Worm (Caenorhabditis elegans) whole organism, L3 larva: ENCODE data around the gene sss-1.

Experiments used
- R02D3.7 ChIP-seq: fragments of 150-350 bp; optimal IDR thresholded peaks from 2 replicates; lab custom pipeline; 2014; ENCODE audit warnings: missing biosample characterization, missing genetic modification characterization
- ZK546.5 ChIP-seq: sonication (generic microtip); optimal IDR thresholded peaks from 2 replicates; lab custom pipeline; 2017; ENCODE audit warnings: missing biosample characterization, missing genetic modification characterization
- ama-1 ChIP-seq: fragments of 150-350 bp; optimal IDR thresholded peaks from 2 replicates; lab custom pipeline; 2018
- ceh-16 ChIP-seq: sonication (generic microtip); optimal IDR thresholded peaks from 2 replicates; lab custom pipeline; 2017; ENCODE audit warnings: missing biosample characterization, missing genetic modification characterization
- ceh-28 ChIP-seq: fragments of 150-350 bp; optimal IDR thresholded peaks from 2 replicates; lab custom pipeline; 2014; ENCODE audit warnings: missing biosample characterization, missing genetic modification reagents, missing genetic modification characterization
- ceh-82 ChIP-seq: fragments of 150-350 bp; optimal IDR thresholded peaks from 2 replicates; lab custom pipeline; 2014; ENCODE audit warnings: missing biosample characterization, missing genetic modification characterization
- ceh-9 ChIP-seq: sonication (generic microtip); optimal IDR thresholded peaks from 2 replicates; lab custom pipeline; 2018; ENCODE audit warnings: missing biosample characterization, missing genetic modification characterization
- daf-12 ChIP-seq: fragments of 150-350 bp; optimal IDR thresholded peaks from 2 replicates; lab custom pipeline; 2014; ENCODE audit warnings: missing biosample characterization, missing genetic modification reagents, missing genetic modification characterization
- egl-27 ChIP-seq: sonication (generic microtip); optimal IDR thresholded peaks from 4 replicates; lab custom pipeline; 2017; ENCODE audit warnings: missing biosample characterization, missing genetic modification reagents, missing genetic modification characterization
- egl-5 ChIP-seq: fragments of 150-350 bp; optimal IDR thresholded peaks from 2 replicates; lab custom pipeline; 2017; ENCODE audit warnings: missing biosample characterization, missing genetic modification reagents, missing genetic modification characterization, inconsistent platforms
- elt-1 ChIP-seq: fragments of 150-350 bp; optimal IDR thresholded peaks from 2 replicates; lab custom pipeline; 2014; ENCODE audit warnings: missing biosample characterization, missing genetic modification characterization
- elt-2 ChIP-seq: sonication (generic microtip); optimal IDR thresholded peaks from 2 replicates; lab custom pipeline; 2016; ENCODE audit warnings: missing genetic modification reagents, mild to moderate bottlenecking, missing genetic modification characterization, missing compliant biosample characterization
- fkh-2 ChIP-seq: fragments of 150-350 bp; optimal IDR thresholded peaks from 2 replicates; lab custom pipeline; 2014; ENCODE audit warnings: missing biosample characterization, missing genetic modification reagents, missing genetic modification characterization
- fos-1 ChIP-seq: fragments of 150-350 bp; optimal IDR thresholded peaks from 2 replicates; lab custom pipeline; 2014; ENCODE audit warnings: missing biosample characterization, missing genetic modification characterization
- hmg-11 ChIP-seq: sonication (generic microtip); optimal IDR thresholded peaks from 2 replicates; lab custom pipeline; 2016; ENCODE audit warnings: missing genetic modification characterization, missing compliant biosample characterization
- jun-1 ChIP-seq: fragments of 150-350 bp; optimal IDR thresholded peaks from 2 replicates; lab custom pipeline; 2014; ENCODE audit warnings: missing biosample characterization, missing genetic modification reagents, missing genetic modification characterization
- lin-15B ChIP-seq: fragments of 150-350 bp; optimal IDR thresholded peaks from 2 replicates; lab custom pipeline; 2014; ENCODE audit warnings: missing biosample characterization, missing genetic modification characterization
- lin-39 ChIP-seq: fragments of 150-350 bp; optimal IDR thresholded peaks from 2 replicates; lab custom pipeline; 2018; ENCODE audit warnings: missing biosample characterization, missing genetic modification reagents, missing genetic modification characterization
- mdl-1 ChIP-seq: fragments of 150-350 bp; optimal IDR thresholded peaks from 2 replicates; lab custom pipeline; 2014; ENCODE audit warnings: missing biosample characterization, missing genetic modification characterization
- mml-1 ChIP-seq: fragments of 150-350 bp; sonication (generic microtip); optimal IDR thresholded peaks from 3 replicates; lab custom pipeline; 2014; ENCODE audit warnings: missing biosample characterization, missing genetic modification characterization
- nhr-11 ChIP-seq: fragments of 150-350 bp; optimal IDR thresholded peaks from 2 replicates; lab custom pipeline; 2014; ENCODE audit warnings: missing biosample characterization, missing genetic modification characterization
- nhr-12 ChIP-seq: fragments of 150-350 bp; optimal IDR thresholded peaks from 2 replicates; lab custom pipeline; 2014; ENCODE audit warnings: missing biosample characterization, missing genetic modification characterization
- nhr-23 ChIP-seq: fragments of 150-350 bp; optimal IDR thresholded peaks from 2 replicates; lab custom pipeline; 2014; ENCODE audit warnings: missing biosample characterization, missing genetic modification reagents, missing genetic modification characterization
- nhr-237 ChIP-seq: fragments of 150-350 bp; optimal IDR thresholded peaks from 2 replicates; lab custom pipeline; 2014; ENCODE audit warnings: missing biosample characterization, missing genetic modification characterization
- nhr-28 ChIP-seq: fragments of 150-350 bp; optimal IDR thresholded peaks from 2 replicates; lab custom pipeline; 2014; ENCODE audit warnings: missing biosample characterization, missing genetic modification characterization
- nhr-67 ChIP-seq: fragments of 150-350 bp; optimal IDR thresholded peaks from 2 replicates; lab custom pipeline; 2014; ENCODE audit warnings: missing biosample characterization, missing genetic modification characterization
- nhr-77 ChIP-seq: fragments of 150-350 bp; optimal IDR thresholded peaks from 2 replicates; lab custom pipeline; 2014; ENCODE audit warnings: missing biosample characterization, missing genetic modification characterization
- pha-4 ChIP-seq: fragments of 150-350 bp; optimal IDR thresholded peaks from 2 replicates; lab custom pipeline; 2014; ENCODE audit warnings: missing biosample characterization, missing genetic modification reagents, missing genetic modification characterization
- pqm-1 ChIP-seq: fragments of 150-350 bp; optimal IDR thresholded peaks from 2 replicates; lab custom pipeline; 2017; ENCODE audit warnings: missing biosample characterization, missing genetic modification characterization, inconsistent platforms
- sea-2 ChIP-seq: fragments of 150-350 bp; sonication (generic microtip); optimal IDR thresholded peaks from 4 replicates; lab custom pipeline; 2014; ENCODE audit warnings: missing biosample characterization, missing genetic modification reagents, missing genetic modification characterization
- skn-1 ChIP-seq: fragments of 150-350 bp; optimal IDR thresholded peaks from 2 replicates; lab custom pipeline; 2014; ENCODE audit warnings: missing biosample characterization, missing genetic modification characterization
- snpc-4 ChIP-seq: fragments of 150-350 bp; optimal IDR thresholded peaks from 2 replicates; lab custom pipeline; 2014; ENCODE audit warnings: missing biosample characterization, missing genetic modification characterization
- tbx-2 ChIP-seq: sonication (generic microtip); optimal IDR thresholded peaks from 2 replicates; lab custom pipeline; 2016; ENCODE audit warnings: mild to moderate bottlenecking, missing genetic modification characterization, missing compliant biosample characterization
- unc-39 ChIP-seq: sonication (generic microtip); optimal IDR thresholded peaks from 4 replicates; lab custom pipeline; 2017; ENCODE audit warnings: missing biosample characterization, missing genetic modification characterization
- unc-62 ChIP-seq: fragments of 150-350 bp; sonication (generic microtip); optimal IDR thresholded peaks from 4 replicates; lab custom pipeline; 2014; ENCODE audit warnings: missing biosample characterization, missing genetic modification reagents, missing genetic modification characterization
- ztf-11 ChIP-seq: fragments of 150-350 bp; optimal IDR thresholded peaks from 2 replicates; lab custom pipeline; 2014; ENCODE audit warnings: missing biosample characterization, missing genetic modification characterization
- ztf-4 ChIP-seq: fragments of 150-350 bp; optimal IDR thresholded peaks from 2 replicates; lab custom pipeline; 2014; ENCODE audit warnings: missing biosample characterization, missing genetic modification characterization

sss-1 gene

ce11 chrIV:9891938-9892337 is 1.6 kb downstream of the sss-1 start, which contains the start of gene F32B6.4:
F32B6.4 (minus strand) TSS chrIV:9892038.
- no peak for TF ChIP-seq snpc-4
- no peak for TF ChIP-seq ceh-9 (tag; lab: Kevin White, UChicago)
- TF ChIP-seq ZK546.5 (tag; lab: Kevin White, UChicago), result no peak
- no peak for TF ChIP-seq nhr-77 (tag; lab: Kevin White, UChicago)
- no peak for TF ChIP-seq nhr-67
- TF ChIP-seq nhr-12 (tag; lab: Kevin White, UChicago), result no peak
- no peak for TF ChIP-seq unc-39 (tag; lab: Kevin White, UChicago)
- no peak for TF ChIP-seq mml-1 (tag; lab: Kevin White, UChicago)
- TF ChIP-seq fos-1 (tag; lab: Kevin White, UChicago), result no peak
- no peak for TF ChIP-seq ztf-4
- no peak for TF ChIP-seq skn-1 (tag; lab: Kevin White, UChicago)
- no peak for TF ChIP-seq mdl-1 (tag; lab: Kevin White, UChicago)
- TF ChIP-seq elt-2 (tag; lab: Kevin White, UChicago), result no peak
- no peak for TF ChIP-seq nhr-237 (tag; lab: Kevin White, UChicago)
- TF ChIP-seq ceh-82 (tag; lab: Kevin White, UChicago), result no peak
- TF ChIP-seq ceh-28 (tag; lab: Kevin White, UChicago), result no peak
- TF ChIP-seq egl-27 (tag; lab: Kevin White, UChicago), result no peak
- no peak for TF ChIP-seq nhr-23
- no peak for TF ChIP-seq nhr-11 (tag; lab: Kevin White, UChicago)
- TF ChIP-seq, all 47 proteins: peak for 0

- no peak for TF ChIP-seq jun-1 (tag; lab: Kevin White, UChicago)
- no peak for TF ChIP-seq ceh-28 (tag; lab: Kevin White, UChicago)
- TF ChIP-seq nhr-237 (tag; lab: Kevin White, UChicago), result no peak
- no peak for TF ChIP-seq ceh-16 (tag; lab: Kevin White, UChicago)
- TF ChIP-seq ztf-11 (tag; lab: Kevin White, UChicago), result no peak
- no peak for TF ChIP-seq hmg-11 (tag; lab: Kevin White, UChicago)
- TF ChIP-seq elt-1 (tag; lab: Kevin White, UChicago), result no peak
- TF ChIP-seq R02D3.7 (tag; lab: Kevin White, UChicago), result no peak
- no peak for TF ChIP-seq pha-4
- TF ChIP-seq nhr-11 (tag; lab: Kevin White, UChicago), result no peak
- TF ChIP-seq lin-15B, result no peak
- no peak for TF ChIP-seq daf-12
Observed at ce11 chrIV:9889857-9890256, 3.7 kb downstream of the sss-1 start, which contains the start of gene ttbk-3. ttbk-3 (minus strand) TSS chrIV:9889957.

- TF ChIP-seq snpc-4, result peak; percentile 61
- peak; percentile 19 for TF ChIP-seq hmg-11 (tag; lab: Kevin White, UChicago)
- peak; percentile 59 for TF ChIP-seq lin-39
- TF ChIP-seq elt-2 (tag; lab: Kevin White, UChicago), result peak; percentile 34
- no peak for TF ChIP-seq nhr-11 (tag; lab: Kevin White, UChicago)
- no peak for TF ChIP-seq nhr-28 (tag; lab: Kevin White, UChicago)
- TF ChIP-seq lin-15B, result peak; percentile 78
- TF ChIP-seq egl-5 (tag; lab: Kevin White, UChicago), result peak; percentile 64
- peak; percentile 13 for TF ChIP-seq pqm-1
Observed at ce11 chrIV:9884257-9884656, 9.3 kb downstream of the sss-1 start, which contains the start of the genes prp-18 and mccc-1. prp-18 (minus strand) TSS chrIV:9884383. mccc-1 (plus strand) TSS chrIV:9884570.

- TF ChIP-seq nhr-23 (no peak), fkh-2 (no peak), egl-5 (tag; lab: Kevin White, UChicago) (no peak), ama-1 (lab: Kevin White, UChicago) (no peak), lin-15B (no peak), tbx-2 (no peak), R02D3.7 (tag; lab: Kevin White, UChicago) (no peak), fos-1 (tag; lab: Kevin White, UChicago) (no peak), unc-62 (GFP tag; lab: Kevin White, UChicago) (no peak), pha-4 (no peak), sea-2 (no peak), nhr-11 (tag; lab: Kevin White, UChicago) (no peak)
Observed at ce11 chrIV:9878893-9879379, 14.6 kb downstream of the sss-1 start, which contains the start of gene nhr-4. nhr-4 (plus strand) TSS chrIV:9879329.
